Fruit fly (Drosophila melanogaster): ENCODE data around the gene CG8042.

DNA sequence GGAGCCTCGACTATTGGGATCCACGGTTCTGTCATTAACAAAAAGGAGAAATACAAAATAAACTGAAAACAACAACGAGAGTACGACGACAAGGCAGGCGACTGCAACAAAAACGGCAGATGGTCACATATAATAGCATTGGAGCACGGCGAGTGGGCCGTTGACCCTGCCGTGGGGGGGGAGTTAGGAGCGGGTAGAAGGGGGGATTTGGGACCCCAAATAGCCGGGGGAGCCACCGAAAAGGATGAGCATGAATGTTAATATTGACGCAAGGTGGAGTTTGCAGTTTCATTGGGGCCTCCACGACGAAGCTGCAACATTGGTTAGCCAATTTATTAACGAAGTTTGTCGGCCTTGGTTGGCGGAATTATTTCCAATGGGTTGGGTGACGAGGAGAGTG is 18.1 kb upstream of the CG8042 start:
- TF ChIP-seq EcR (GFP tag; optimal IDR thresholded peaks at IDR 0.05) = peak; percentile 82 to 86
- no peak for TF ChIP-seq CG8478 (optimal IDR thresholded peaks at IDR 0.05)
- TF ChIP-seq psq (optimal IDR thresholded peaks at IDR 0.05) = no peak
- no peak for TF ChIP-seq pan (optimal IDR thresholded peaks at IDR 0.05)
